Worm (Caenorhabditis elegans): ENCODE results near the gene vha-6.
"Not testable (repeated sequence)": the region's sequence is repeated elsewhere in the genome, so short reads cannot be mapped to it uniquely, and the experiment has no call there.

vha-6 gene

ce11 chrII:11463899-11464298 is 25.6 kb upstream of the vha-6 start:
- no peak for TF ChIP-seq W03F9.2 (tag; optimal IDR thresholded peaks at IDR 0.05)
- no peak for TF ChIP-seq him-1 (tag; optimal IDR thresholded peaks at IDR 0.05)
- no peak for TF ChIP-seq dao-5 (tag; optimal IDR thresholded peaks at IDR 0.05)

ce11 chrII:11459883-11460282 is 21.6 kb upstream of the vha-6 start:
- TF ChIP-seq dao-5 (tag; optimal IDR thresholded peaks at IDR 0.05) (no peak), him-1 (tag; optimal IDR thresholded peaks at IDR 0.05) (no peak), W03F9.2 (tag; optimal IDR thresholded peaks at IDR 0.05) (no peak)

- no peak for TF ChIP-seq dao-5 (tag; optimal IDR thresholded peaks at IDR 0.05)
- no peak for TF ChIP-seq W03F9.2 (tag; optimal IDR thresholded peaks at IDR 0.05)
- no peak for TF ChIP-seq him-1 (tag; optimal IDR thresholded peaks at IDR 0.05)
These were observed 17.5 kb upstream of the vha-6 start for ce11 chrII:11455715-11456114.

ce11 chrII:11455140-11455539 is 16.9 kb upstream of the vha-6 start:
- no peak for TF ChIP-seq dao-5 (tag; optimal IDR thresholded peaks at IDR 0.05)
- no peak for TF ChIP-seq W03F9.2 (tag; optimal IDR thresholded peaks at IDR 0.05)
- no peak for TF ChIP-seq him-1 (tag; optimal IDR thresholded peaks at IDR 0.05)

ce11 chrII:11453639-11454038 is 15.4 kb upstream of the vha-6 start:
- no peak for TF ChIP-seq him-1 (tag; optimal IDR thresholded peaks at IDR 0.05)
- TF ChIP-seq W03F9.2 (tag; optimal IDR thresholded peaks at IDR 0.05) = no peak
- TF ChIP-seq dao-5 (tag; optimal IDR thresholded peaks at IDR 0.05) = no peak

- TF ChIP-seq him-1 (tag; optimal IDR thresholded peaks at IDR 0.05) = peak; percentile 64
- TF ChIP-seq W03F9.2 (tag; optimal IDR thresholded peaks at IDR 0.05) = peak; percentile 96
- peak; percentile 39 for TF ChIP-seq dao-5 (tag; optimal IDR thresholded peaks at IDR 0.05)
These were observed 14.8 kb upstream of the vha-6 start, which contains the start of gene rsp-1 for ce11 chrII:11453025-11453424. Gene rsp-1, plus strand, starts transcription at chrII:11453362.

ce11 chrII:11452498-11453005 is 14.3 kb upstream of the vha-6 start, which contains the start of gene rsp-2:
Gene rsp-2, minus strand, starts transcription at chrII:11452955.
- TF ChIP-seq W03F9.2 (tag; optimal IDR thresholded peaks at IDR 0.05) (no peak), dao-5 (tag; optimal IDR thresholded peaks at IDR 0.05) (no peak), him-1 (tag; optimal IDR thresholded peaks at IDR 0.05) (no peak)

ce11 chrII:11451738-11452137 is 13.5 kb upstream of the vha-6 start:
- TF ChIP-seq dao-5 (tag; optimal IDR thresholded peaks at IDR 0.05) = no peak
- TF ChIP-seq W03F9.2 (tag; optimal IDR thresholded peaks at IDR 0.05) = no peak
- no peak for TF ChIP-seq him-1 (tag; optimal IDR thresholded peaks at IDR 0.05)

- TF ChIP-seq dao-5 (tag; optimal IDR thresholded peaks at IDR 0.05) (no peak), W03F9.2 (tag; optimal IDR thresholded peaks at IDR 0.05) (no peak)
These were observed 12.6 kb upstream of the vha-6 start for ce11 chrII:11450882-11451281.

ce11 chrII:11448753-11449152 is 10.5 kb upstream of the vha-6 start, which contains the start of gene W02B12.1:
Gene W02B12.1, plus strand, starts transcription at chrII:11449021.
- TF ChIP-seq dao-5 (tag; optimal IDR thresholded peaks at IDR 0.05) (no peak), W03F9.2 (tag; optimal IDR thresholded peaks at IDR 0.05) (no peak), him-1 (tag; optimal IDR thresholded peaks at IDR 0.05) (no peak)

ce11 chrII:11444973-11445372 is 6.7 kb upstream of the vha-6 start, which contains the start of gene W02B12.13:
Gene W02B12.13, plus strand, starts transcription at chrII:11445273.
- TF ChIP-seq him-1 (tag; optimal IDR thresholded peaks at IDR 0.05) = no peak
- no peak for TF ChIP-seq dao-5 (tag; optimal IDR thresholded peaks at IDR 0.05)
- TF ChIP-seq W03F9.2 (tag; optimal IDR thresholded peaks at IDR 0.05) = no peak

- TF ChIP-seq W03F9.2 (tag; optimal IDR thresholded peaks at IDR 0.05) = no peak
- TF ChIP-seq him-1 (tag; optimal IDR thresholded peaks at IDR 0.05) = no peak
- no peak for TF ChIP-seq dao-5 (tag; optimal IDR thresholded peaks at IDR 0.05)
These were observed 5.6 kb upstream of the vha-6 start, which contains the start of gene adbp-1 for ce11 chrII:11443862-11444261. Gene adbp-1, plus strand, starts transcription at chrII:11444162.

- TF ChIP-seq dao-5 (tag; optimal IDR thresholded peaks at IDR 0.05) (no peak), W03F9.2 (tag; optimal IDR thresholded peaks at IDR 0.05) (no peak), him-1 (tag; optimal IDR thresholded peaks at IDR 0.05) (no peak)
These were observed 4.9 kb upstream of the vha-6 start for ce11 chrII:11443128-11443527.

- TF ChIP-seq dao-5, him-1, W03F9.2 (tag; optimal IDR thresholded peaks at IDR 0.05): not testable (repeated sequence)
These were observed 4.2 kb upstream of the vha-6 start, which contains the start of gene ebp-2 for ce11 chrII:11442425-11442824. Gene ebp-2, plus strand, starts transcription at chrII:11442725.

ce11 chrII:11440265-11440664 is 2.0 kb upstream of the vha-6 start, which contains the start of gene VW02B12L.2:
Gene VW02B12L.2, minus strand, starts transcription at chrII:11440329.
- TF ChIP-seq him-1 (tag; optimal IDR thresholded peaks at IDR 0.05) (no peak), W03F9.2 (tag; optimal IDR thresholded peaks at IDR 0.05) (no peak), dao-5 (tag; optimal IDR thresholded peaks at IDR 0.05) (no peak)

All from whole organism, L4/young adult.